Worm (Caenorhabditis elegans) whole organism, midembryonic: ENCODE measurements around the gene C15C8.8.

Source experiments
- T22C8.4 ChIP-seq: fragments of 200-800 bp; sonication (Bioruptor generic); IDR thresholded peaks from 2 replicates; pipeline ENCODE4 v1.3.6; 2022; ENCODE audit warnings: missing genetic modification characterization, missing compliant biosample characterization
- cog-1 ChIP-seq: sonication (generic microtip); optimal IDR thresholded peaks from 2 replicates; lab custom pipeline; 2016; ENCODE audit warnings: missing genetic modification characterization, missing compliant biosample characterization
- flt-1 ChIP-seq: fragments of 200-800 bp; sonication (Bioruptor generic); IDR thresholded peaks from 2 replicates; pipeline ENCODE4 v1.3.6; 2022; ENCODE audit warnings: missing genetic modification characterization, missing compliant biosample characterization
- klf-2 ChIP-seq: fragments of 200-800 bp; sonication (Bioruptor generic); conservative IDR thresholded peaks from 2 replicates; pipeline ENCODE4 v1.3.6; 2022; ENCODE audit warnings: missing genetic modification reagents, missing genetic modification characterization, missing compliant biosample characterization
- med-1 ChIP-seq: sonication (generic microtip); optimal IDR thresholded peaks from 2 replicates; lab custom pipeline; 2017; ENCODE audit warnings: missing genetic modification characterization, mild to moderate bottlenecking, missing compliant biosample characterization, antibody characterized with exemption, missing genetic modification reagents; ENCODE audit not compliant: insufficient read depth
- ref-1 ChIP-seq: fragments of 200-800 bp; sonication (Bioruptor generic); conservative IDR thresholded peaks from 2 replicates; pipeline ENCODE4 v1.3.6; 2022; ENCODE audit warnings: missing genetic modification reagents, missing genetic modification characterization, missing compliant biosample characterization
- tab-1 ChIP-seq: fragments of 200-800 bp; sonication (Bioruptor generic); IDR thresholded peaks from 2 replicates; pipeline ENCODE4 v1.3.6; 2022; ENCODE audit warnings: missing genetic modification characterization, missing compliant biosample characterization
- ztf-23 ChIP-seq: fragments of 200-800 bp; sonication (Bioruptor generic); IDR thresholded peaks from 2 replicates; pipeline ENCODE4 v1.3.6; 2022; ENCODE audit warnings: missing genetic modification reagents, missing genetic modification characterization, missing compliant biosample characterization
- ztf-29 ChIP-seq: fragments of 200-800 bp; sonication (Bioruptor generic); IDR thresholded peaks from 2 replicates; pipeline ENCODE4 v1.3.6; 2022; ENCODE audit warnings: missing genetic modification reagents, missing genetic modification characterization, missing compliant biosample characterization

Gene C15C8.8

ce11 chrV:12759660-12760059 is 7.4 kb upstream of the C15C8.8 start, which contains the start of gene papl-1:
Gene papl-1, minus strand, starts transcription at chrV:12759760.
- TF ChIP-seq tab-1 (GFP tag; lab: Robert Waterston, UW) (no peak), cog-1 (tag; lab: Kevin White, UChicago) (no peak), ztf-29 (GFP tag; lab: Robert Waterston, UW) (no peak), ref-1 (GFP tag; lab: Robert Waterston, UW) (no peak), ztf-23 (GFP tag; lab: Robert Waterston, UW) (no peak), flt-1 (GFP tag; lab: Robert Waterston, UW) (no peak), T22C8.4 (GFP tag; lab: Robert Waterston, UW) (no peak), med-1 (GFP tag; lab: Kevin White, UChicago) (no peak), klf-2 (GFP tag; lab: Robert Waterston, UW) (no peak)

- TF ChIP-seq tab-1 (GFP tag; lab: Robert Waterston, UW) (no peak), ref-1 (GFP tag; lab: Robert Waterston, UW) (no peak)
Measured at ce11 chrV:12754839-12755238, 2.5 kb upstream of the C15C8.8 start, which contains the start of gene gpa-13. Gene gpa-13, minus strand, starts transcription at chrV:12754939.

ce11 chrV:12751495-12752050 is 734 bp downstream of the C15C8.8 start, which contains the start of gene C15C8.6:
Gene C15C8.6, minus strand, starts transcription at chrV:12751545.
- TF ChIP-seq flt-1 (GFP tag; lab: Robert Waterston, UW) (no peak), cog-1 (tag; lab: Kevin White, UChicago) (no peak), ztf-29 (GFP tag; lab: Robert Waterston, UW) (no peak), med-1 (GFP tag; lab: Kevin White, UChicago) (no peak), tab-1 (GFP tag; lab: Robert Waterston, UW) (no peak), ref-1 (GFP tag; lab: Robert Waterston, UW) (no peak), T22C8.4 (GFP tag; lab: Robert Waterston, UW) (no peak), ztf-23 (GFP tag; lab: Robert Waterston, UW) (no peak), klf-2 (GFP tag; lab: Robert Waterston, UW) (no peak)

- TF ChIP-seq T22C8.4 (GFP tag; lab: Robert Waterston, UW) (no peak), cog-1 (tag; lab: Kevin White, UChicago) (no peak), med-1 (GFP tag; lab: Kevin White, UChicago) (no peak), klf-2 (GFP tag; lab: Robert Waterston, UW) (no peak), ztf-23 (GFP tag; lab: Robert Waterston, UW) (no peak), flt-1 (GFP tag; lab: Robert Waterston, UW) (no peak), tab-1 (GFP tag; lab: Robert Waterston, UW) (no peak), ztf-29 (GFP tag; lab: Robert Waterston, UW) (no peak), ref-1 (GFP tag; lab: Robert Waterston, UW) (no peak)
Measured at ce11 chrV:12749558-12749957, 2.7 kb downstream of the C15C8.8 start.

- TF ChIP-seq med-1 (GFP tag; lab: Kevin White, UChicago) (no peak), tab-1 (GFP tag; lab: Robert Waterston, UW) (no peak), ztf-29 (GFP tag; lab: Robert Waterston, UW) (no peak), T22C8.4 (GFP tag; lab: Robert Waterston, UW) (no peak), cog-1 (tag; lab: Kevin White, UChicago) (no peak), ztf-23 (GFP tag; lab: Robert Waterston, UW) (no peak), ref-1 (GFP tag; lab: Robert Waterston, UW) (no peak), klf-2 (GFP tag; lab: Robert Waterston, UW) (no peak), flt-1 (GFP tag; lab: Robert Waterston, UW) (no peak)
Measured at ce11 chrV:12747856-12748255, 4.5 kb downstream of the C15C8.8 start, which contains the start of gene C15C8.5. Gene C15C8.5, plus strand, starts transcription at chrV:12748007.

ce11 chrV:12747431-12747830 is 4.9 kb downstream of the C15C8.8 start, which contains the start of gene C15C8.4:
Gene C15C8.4, minus strand, starts transcription at chrV:12747463.
- no peak for TF ChIP-seq ref-1 (GFP tag; lab: Robert Waterston, UW)
- TF ChIP-seq T22C8.4 (GFP tag; lab: Robert Waterston, UW) = no peak
- no peak for TF ChIP-seq cog-1 (tag; lab: Kevin White, UChicago)
- TF ChIP-seq ztf-29 (GFP tag; lab: Robert Waterston, UW) = no peak
- no peak for TF ChIP-seq med-1 (GFP tag; lab: Kevin White, UChicago)
- TF ChIP-seq tab-1 (GFP tag; lab: Robert Waterston, UW) = no peak
- no peak for TF ChIP-seq ztf-23 (GFP tag; lab: Robert Waterston, UW)
- TF ChIP-seq klf-2 (GFP tag; lab: Robert Waterston, UW) = no peak
- TF ChIP-seq flt-1 (GFP tag; lab: Robert Waterston, UW) = no peak

- no peak for TF ChIP-seq ztf-23 (GFP tag; lab: Robert Waterston, UW)
- no peak for TF ChIP-seq tab-1 (GFP tag; lab: Robert Waterston, UW)
Measured at ce11 chrV:12744979-12745378, 7.3 kb downstream of the C15C8.8 start, which contains the start of gene C15C8.7. Gene C15C8.7, minus strand, starts transcription at chrV:12745050.

ce11 chrV:12743778-12744502 is 8.4 kb downstream of the C15C8.8 start:
- TF ChIP-seq ztf-23 (GFP tag; lab: Robert Waterston, UW) (no peak), T22C8.4 (GFP tag; lab: Robert Waterston, UW) (no peak), ref-1 (GFP tag; lab: Robert Waterston, UW) (no peak), cog-1 (tag; lab: Kevin White, UChicago) (no peak), tab-1 (GFP tag; lab: Robert Waterston, UW) (no peak), med-1 (GFP tag; lab: Kevin White, UChicago) (no peak)

ce11 chrV:12741684-12742083 is 10.6 kb downstream of the C15C8.8 start, which contains the start of gene hrg-7:
Gene hrg-7, plus strand, starts transcription at chrV:12742041.
- no peak for TF ChIP-seq flt-1 (GFP tag; lab: Robert Waterston, UW)
- no peak for TF ChIP-seq tab-1 (GFP tag; lab: Robert Waterston, UW)
- no peak for TF ChIP-seq T22C8.4 (GFP tag; lab: Robert Waterston, UW)
- no peak for TF ChIP-seq ztf-29 (GFP tag; lab: Robert Waterston, UW)
- no peak for TF ChIP-seq ref-1 (GFP tag; lab: Robert Waterston, UW)
